Worm (Caenorhabditis elegans) whole organism, L1 larva: ENCODE measurements around the gene oac-42.

ENCODE experiments used
- C34B4.2 ChIP-seq: sonication (generic microtip); optimal IDR thresholded peaks from 2 replicates; lab custom pipeline; 2017; ENCODE audit warnings: mild to moderate bottlenecking, missing genetic modification characterization, missing compliant biosample characterization
- F16B12.6 ChIP-seq: fragments of 150-350 bp; optimal IDR thresholded peaks from 2 replicates; lab custom pipeline; 2014; ENCODE audit warnings: missing biosample characterization, missing genetic modification characterization
- Y116A8C.19 ChIP-seq: sonication (generic microtip); optimal IDR thresholded peaks from 2 replicates; lab custom pipeline; 2016; ENCODE audit warnings: missing compliant biosample characterization, missing genetic modification characterization, borderline replicate concordance
- aha-1 ChIP-seq: fragments of 150-350 bp; optimal IDR thresholded peaks from 2 replicates; lab custom pipeline; 2014; ENCODE audit warnings: missing biosample characterization, missing genetic modification characterization
- alr-1 ChIP-seq: fragments of 200-800 bp; sonication (Bioruptor generic); optimal IDR thresholded peaks from 2 replicates; lab custom pipeline; 2018; ENCODE audit warnings: borderline replicate concordance, mild to moderate bottlenecking, missing genetic modification characterization, missing compliant biosample characterization
- aly-2 ChIP-seq: fragments of 150-350 bp; optimal IDR thresholded peaks from 2 replicates; lab custom pipeline; 2014; ENCODE audit warnings: missing biosample characterization, missing genetic modification characterization
- blmp-1 ChIP-seq: fragments of 150-350 bp; optimal IDR thresholded peaks from 2 replicates; lab custom pipeline; 2014; ENCODE audit warnings: missing biosample characterization, missing genetic modification characterization
- ceh-63 ChIP-seq: fragments of 200-800 bp; sonication (Bioruptor generic); optimal IDR thresholded peaks from 2 replicates; lab custom pipeline; 2018; ENCODE audit warnings: mild to moderate bottlenecking, missing genetic modification characterization, missing compliant biosample characterization
- ceh-88 ChIP-seq: fragments of 200-800 bp; sonication (Bioruptor generic); IDR thresholded peaks from 2 replicates; pipeline ENCODE4 v1.3.6; 2022; ENCODE audit warnings: missing genetic modification characterization, missing compliant biosample characterization
- ceh-90 ChIP-seq: sonication (generic microtip); optimal IDR thresholded peaks from 2 replicates; lab custom pipeline; 2016; ENCODE audit warnings: missing genetic modification characterization, missing compliant biosample characterization
- efl-3 ChIP-seq: fragments of 200-800 bp; sonication (Bioruptor generic); optimal IDR thresholded peaks from 2 replicates; lab custom pipeline; 2018; ENCODE audit warnings: mild to moderate bottlenecking, missing genetic modification characterization, missing compliant biosample characterization
- egl-13 ChIP-seq: sonication (generic microtip); optimal IDR thresholded peaks from 2 replicates; lab custom pipeline; 2016; ENCODE audit warnings: missing genotype, missing genetic modification reagents, missing genetic modification characterization, missing compliant biosample characterization
- elt-2 ChIP-seq: sonication (generic microtip); optimal IDR thresholded peaks from 2 replicates; lab custom pipeline; 2016; ENCODE audit warnings: missing genetic modification characterization, mild to moderate bottlenecking, inconsistent platforms, missing compliant biosample characterization, missing genetic modification reagents
- ets-5 ChIP-seq: fragments of 200-800 bp; sonication (Bioruptor generic); IDR thresholded peaks from 2 replicates; pipeline ENCODE4 v1.3.6; 2022; ENCODE audit warnings: missing genetic modification characterization, missing compliant biosample characterization
- fkh-4 ChIP-seq: sonication (generic microtip); optimal IDR thresholded peaks from 2 replicates; lab custom pipeline; 2016; ENCODE audit warnings: missing compliant biosample characterization, missing genetic modification characterization, borderline replicate concordance
- fos-1 ChIP-seq: fragments of 150-350 bp; optimal IDR thresholded peaks from 2 replicates; lab custom pipeline; 2014; ENCODE audit warnings: missing biosample characterization, missing genetic modification characterization
- hpl-2 ChIP-seq: fragments of 150-350 bp; optimal IDR thresholded peaks from 2 replicates; lab custom pipeline; 2014; ENCODE audit warnings: missing biosample characterization, missing genetic modification reagents, missing genetic modification characterization
- irx-1 ChIP-seq: sonication (generic microtip); optimal IDR thresholded peaks from 2 replicates; lab custom pipeline; 2016; ENCODE audit warnings: missing genetic modification characterization, missing compliant biosample characterization
- jun-1 ChIP-seq: fragments of 150-350 bp; optimal IDR thresholded peaks from 2 replicates; lab custom pipeline; 2014; ENCODE audit warnings: missing biosample characterization, missing genetic modification reagents, missing genetic modification characterization
- lin-14 ChIP-seq: fragments of 200-800 bp; sonication (Bioruptor generic); optimal IDR thresholded peaks from 2 replicates; lab custom pipeline; 2018; ENCODE audit warnings: mild to moderate bottlenecking, missing genetic modification characterization, moderate library complexity, missing compliant biosample characterization
- lin-15B ChIP-seq: fragments of 150-350 bp; sonication (generic microtip); optimal IDR thresholded peaks from 3 replicates; lab custom pipeline; 2014; ENCODE audit warnings: missing biosample characterization, missing genetic modification characterization
- lin-35 ChIP-seq, 2 experiments: fragments of 150-350 bp; optimal IDR thresholded peaks; 2 replicates each; lab custom pipeline; 2014; ENCODE audit warnings: missing biosample characterization in 2 of 2, missing genetic modification characterization in 2 of 2, missing genetic modification reagents in 2 of 2
- mdl-1 ChIP-seq, 2 experiments: fragments of 150-350 bp; optimal IDR thresholded peaks; 2 replicates each; lab custom pipeline; 2014 to 2017; ENCODE audit warnings: missing biosample characterization in 2 of 2, missing genetic modification characterization in 2 of 2, inconsistent platforms in 1 of 2
- nhr-11 ChIP-seq: fragments of 150-350 bp; optimal IDR thresholded peaks from 2 replicates; lab custom pipeline; 2014; ENCODE audit warnings: missing biosample characterization, missing genetic modification characterization
- nhr-20 ChIP-seq: sonication (generic microtip); optimal IDR thresholded peaks from 2 replicates; lab custom pipeline; 2016; ENCODE audit warnings: mild to moderate bottlenecking, missing genetic modification characterization, missing compliant biosample characterization
- nhr-47 ChIP-seq: sonication (generic microtip); optimal IDR thresholded peaks from 2 replicates; lab custom pipeline; 2016; ENCODE audit warnings: mild to moderate bottlenecking, missing genetic modification characterization, moderate library complexity, missing compliant biosample characterization
- nhr-76 ChIP-seq: sonication (generic microtip); optimal IDR thresholded peaks from 2 replicates; lab custom pipeline; 2017; ENCODE audit warnings: missing biosample characterization, missing genetic modification characterization
- nhr-77 ChIP-seq: fragments of 150-350 bp; optimal IDR thresholded peaks from 2 replicates; lab custom pipeline; 2014; ENCODE audit warnings: missing biosample characterization, missing genetic modification characterization
- nhr-85 ChIP-seq: sonication (generic microtip); peaks from one replicate; lab custom pipeline; 2016; ENCODE audit warnings: missing genetic modification characterization, inconsistent platforms, missing compliant biosample characterization
- nhr-90 ChIP-seq: sonication (generic microtip); optimal IDR thresholded peaks from 2 replicates; lab custom pipeline; 2016; ENCODE audit warnings: mild to moderate bottlenecking, missing genetic modification characterization, missing compliant biosample characterization; ENCODE audit not compliant: poor library complexity
- pqm-1 ChIP-seq: sonication (generic microtip); optimal IDR thresholded peaks from 3 replicates; lab custom pipeline; 2017; ENCODE audit warnings: missing biosample characterization, missing genetic modification characterization
- rnt-1 ChIP-seq: sonication (generic microtip); optimal IDR thresholded peaks from 2 replicates; lab custom pipeline; 2016; ENCODE audit warnings: mild to moderate bottlenecking, missing genetic modification characterization, moderate library complexity, missing compliant biosample characterization
- skn-1 ChIP-seq: fragments of 150-350 bp; optimal IDR thresholded peaks from 2 replicates; lab custom pipeline; 2014; ENCODE audit warnings: missing biosample characterization, missing genetic modification characterization
- snpc-4 ChIP-seq: fragments of 150-350 bp; optimal IDR thresholded peaks from 2 replicates; lab custom pipeline; 2014; ENCODE audit warnings: missing biosample characterization, missing genetic modification characterization
- snu-23 ChIP-seq: sonication (generic microtip); optimal IDR thresholded peaks from 2 replicates; lab custom pipeline; 2016; ENCODE audit warnings: missing genetic modification characterization, missing compliant biosample characterization
- sup-37 ChIP-seq: fragments of 200-800 bp; sonication (Bioruptor generic); optimal IDR thresholded peaks from 2 replicates; lab custom pipeline; 2018; ENCODE audit warnings: mild to moderate bottlenecking, missing genetic modification characterization, missing compliant biosample characterization
- tlp-1 ChIP-seq: fragments of 150-350 bp; optimal IDR thresholded peaks from 2 replicates; lab custom pipeline; 2014; ENCODE audit warnings: missing biosample characterization, missing genetic modification characterization
- unc-30 ChIP-seq: sonication (generic microtip); optimal IDR thresholded peaks from 2 replicates; lab custom pipeline; 2017; ENCODE audit warnings: missing biosample characterization, missing genetic modification characterization
- unc-62 ChIP-seq: fragments of 150-350 bp; optimal IDR thresholded peaks from 2 replicates; lab custom pipeline; 2014; ENCODE audit warnings: missing biosample characterization, missing genetic modification reagents, missing genetic modification characterization
- zip-4 ChIP-seq: fragments of 200-800 bp; sonication (Bioruptor generic); optimal IDR thresholded peaks from 2 replicates; lab custom pipeline; 2018; ENCODE audit warnings: mild to moderate bottlenecking, missing genetic modification characterization, moderate library complexity, missing compliant biosample characterization
- ztf-11 ChIP-seq, 2 experiments: sonication (generic microtip); optimal IDR thresholded peaks; 2 replicates each; lab custom pipeline; 2016 to 2017; ENCODE audit warnings: missing genetic modification characterization in 2 of 2, missing biosample characterization in 1 of 2, missing compliant biosample characterization in 1 of 2
- ztf-4 ChIP-seq: fragments of 150-350 bp; optimal IDR thresholded peaks from 2 replicates; lab custom pipeline; 2014; ENCODE audit warnings: missing biosample characterization, missing genetic modification characterization

The oac-42 gene

DNA sequence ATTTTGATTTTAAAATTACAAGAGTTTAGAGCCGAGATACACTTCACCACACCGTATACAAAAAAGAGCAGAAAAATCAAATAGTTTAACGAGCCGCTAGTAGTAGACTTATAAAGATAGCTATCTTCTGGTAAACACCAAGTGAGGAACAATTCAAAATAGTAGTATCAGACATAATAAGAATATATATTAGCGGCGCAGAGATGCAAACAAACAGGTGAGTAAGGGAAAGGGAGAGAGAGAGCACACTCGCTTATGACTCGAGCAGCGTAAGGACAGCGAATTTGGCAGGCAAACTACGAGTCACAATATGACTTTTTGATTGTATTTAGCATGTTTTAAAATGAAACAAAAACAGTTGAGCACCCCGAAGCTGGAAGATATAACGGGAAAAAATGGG lies 6.7 kb upstream of the oac-42 start (continued):
- TF ChIP-seq elt-2 (peak; percentile 57), aha-1 (no peak), jun-1 (tag; lab: Kevin White, UChicago) (no peak), Y116A8C.19 (tag; lab: Kevin White, UChicago) (no peak), lin-14 (GFP tag; lab: Kevin White, UChicago) (peak; percentile 23)

DNA sequence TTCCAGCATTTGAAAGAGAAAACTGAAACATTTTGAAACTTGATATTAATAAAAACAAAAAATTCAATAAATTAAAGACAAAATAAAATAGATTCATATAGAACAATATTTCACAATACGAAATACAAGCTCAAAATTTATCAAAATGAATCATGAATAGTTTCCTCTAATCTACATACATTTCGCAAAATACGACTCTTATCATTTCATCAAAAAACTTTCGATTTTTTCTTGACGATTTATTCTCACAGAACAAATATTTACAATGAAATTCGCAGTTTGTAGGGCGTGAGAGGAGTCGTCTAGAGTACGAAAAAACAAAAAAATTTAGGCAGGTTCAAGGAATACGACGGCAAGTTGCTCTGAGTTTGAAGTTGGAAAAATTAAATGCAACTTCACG lies 5.5 kb upstream of the oac-42 start:
- TF ChIP-seq elt-2 (peak; percentile 57), unc-30 (no peak)

DNA sequence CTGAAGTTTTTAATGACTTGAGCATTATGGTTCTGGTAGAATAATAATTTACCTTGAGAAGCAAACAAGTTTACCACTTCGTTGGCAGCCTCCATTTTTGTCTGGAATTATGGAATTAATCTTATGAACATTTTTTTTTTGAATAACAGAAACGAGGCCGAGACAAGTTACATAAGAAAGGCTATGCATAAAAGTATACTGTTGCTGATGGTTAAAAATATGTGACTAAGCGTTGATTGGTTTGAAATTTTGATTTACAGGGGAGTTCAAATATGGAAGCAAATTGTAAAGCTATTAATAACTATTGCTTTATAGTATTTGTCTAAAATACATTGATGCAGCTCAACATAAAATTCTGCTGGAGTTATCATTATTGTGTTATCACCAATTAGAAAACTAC lies 4.2 kb upstream of the oac-42 start, which contains the start of gene cgt-1:
TSS of gene cgt-1 (minus strand) at position 101 of the 400 bp plus-strand sequence.
- no peak for TF ChIP-seq nhr-20
- no peak for TF ChIP-seq skn-1 (tag; lab: Kevin White, UChicago)
- peak; percentile 24 for TF ChIP-seq elt-2
- no peak for TF ChIP-seq nhr-76 (tag; lab: Kevin White, UChicago)
- no peak for TF ChIP-seq fkh-4 (tag; lab: Kevin White, UChicago)
- TF ChIP-seq alr-1 (tag; lab: Kevin White, UChicago) = no peak

DNA sequence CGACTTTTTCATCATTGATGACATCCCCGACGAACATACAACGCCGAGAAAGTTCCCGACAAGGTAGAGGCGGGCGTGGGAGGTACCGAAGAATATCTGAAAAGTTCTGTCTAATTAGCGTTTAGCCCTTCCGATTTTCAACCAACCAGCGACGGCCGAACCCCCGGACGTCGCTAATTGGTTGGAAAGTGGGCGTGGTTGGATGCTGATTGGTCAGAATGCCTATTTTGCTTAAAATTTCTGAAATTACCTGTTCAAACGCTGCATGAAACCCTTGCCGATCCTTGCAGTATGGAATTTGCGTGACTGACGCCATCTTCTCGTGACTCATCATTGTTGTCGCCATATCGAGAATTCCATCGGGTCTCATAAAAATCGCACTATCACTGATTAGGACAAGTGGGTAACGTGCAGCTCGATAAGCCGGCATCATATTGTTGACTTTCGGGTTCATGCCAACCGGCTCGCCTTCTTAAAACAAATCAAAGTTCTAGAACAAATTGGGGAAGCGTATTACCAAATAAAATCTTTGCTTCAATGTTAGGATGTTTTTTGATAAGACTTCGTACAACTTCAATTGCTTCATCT lies 3.2 kb upstream of the oac-42 start:
- TF ChIP-seq nhr-20 (peak; percentile 24), nhr-90 (tag; lab: Kevin White, UChicago) (peak; percentile 18), elt-2 (peak; percentile 87), efl-3 (GFP tag; lab: Kevin White, UChicago) (no peak), tlp-1 (tag; lab: Kevin White, UChicago) (peak; percentile 19), lin-35 (GFP tag; optimal IDR thresholded peaks at IDR 0.05; lab: Kevin White, UChicago) (peak in 1 of 2 experiments; percentile 25)

DNA sequence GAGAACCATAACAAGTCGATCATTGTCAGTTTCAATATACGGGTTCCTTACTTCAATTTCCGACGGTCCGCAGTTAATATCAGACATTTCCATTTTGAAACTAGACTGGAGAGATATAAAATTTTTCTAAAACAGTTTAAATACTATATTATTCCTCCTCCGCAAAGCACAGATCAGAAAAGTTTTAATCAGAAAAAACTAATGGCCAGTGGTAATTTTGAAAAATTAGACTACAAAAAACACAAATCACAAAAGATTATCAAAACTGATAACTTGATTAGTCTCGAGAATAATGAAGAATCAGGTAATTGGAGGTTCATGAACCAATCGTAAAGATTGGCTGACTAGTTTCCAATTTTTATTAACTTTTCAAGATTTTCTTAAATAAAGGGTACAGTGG lies 1.4 kb upstream of the oac-42 start, which contains the start of gene T06C12.9:
TSS of gene T06C12.9 (minus strand) at position 101 of the 400 bp plus-strand sequence.
- TF ChIP-seq aha-1 (no peak), nhr-85 (peak; percentile 20)
- TF ChIP-seq, all 84 proteins: peak for 1

DNA sequence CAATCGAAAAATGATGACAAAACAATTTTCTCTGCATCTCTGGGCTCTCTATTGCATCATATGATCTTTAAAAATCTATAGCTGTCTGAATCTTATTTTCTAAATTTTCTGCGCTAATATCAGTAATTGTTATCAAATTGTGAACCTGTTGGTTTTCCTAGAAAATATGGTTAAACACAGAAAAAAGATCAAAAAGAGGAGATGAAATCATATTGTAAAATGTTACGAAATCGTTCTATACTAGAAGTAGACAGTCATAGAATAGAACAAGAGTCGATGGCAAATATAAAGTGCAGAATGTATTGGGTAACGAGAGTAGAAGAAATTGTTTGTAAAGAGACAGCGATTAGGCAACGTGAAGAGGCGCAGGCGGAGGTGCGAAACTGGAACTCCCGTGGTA lies 3.9 kb downstream of the oac-42 start:
- TF ChIP-seq ceh-88 (no peak), snpc-4 (tag; lab: Kevin White, UChicago) (no peak), ets-5 (GFP tag; lab: Robert Waterston, UW) (no peak), nhr-11 (tag; lab: Kevin White, UChicago) (peak; percentile 53), blmp-1 (tag; lab: Kevin White, UChicago) (peak; percentile 31), egl-13 (no peak), skn-1 (tag; lab: Kevin White, UChicago) (peak; percentile 100), F16B12.6 (tag; lab: Kevin White, UChicago) (no peak), nhr-77 (tag; lab: Kevin White, UChicago) (peak; percentile 11), lin-15B (tag; lab: Kevin White, UChicago) (no peak), hpl-2 (GFP tag; lab: Kevin White, UChicago) (no peak), ceh-63 (GFP tag; lab: Kevin White, UChicago) (no peak), ceh-90 (tag; lab: Kevin White, UChicago) (no peak), unc-30 (no peak), Y116A8C.19 (tag; lab: Kevin White, UChicago) (no peak), ztf-11 (tag; optimal IDR thresholded peaks at IDR 0.05; lab: Kevin White, UChicago) (no peak), mdl-1 (tag; optimal IDR thresholded peaks at IDR 0.05; lab: Kevin White, UChicago) (peak in 1 of 2 experiments; percentile 20), snu-23 (peak; percentile 37), nhr-47 (peak; percentile 59), sup-37 (GFP tag; lab: Kevin White, UChicago) (no peak), C34B4.2 (tag; lab: Kevin White, UChicago) (no peak), rnt-1 (tag; lab: Kevin White, UChicago) (peak; percentile 4), fos-1 (tag; lab: Kevin White, UChicago) (peak; percentile 16), irx-1 (peak; percentile 34), zip-4 (GFP tag; lab: Kevin White, UChicago) (peak; percentile 76), efl-3 (GFP tag; lab: Kevin White, UChicago) (no peak), aly-2 (no peak), pqm-1 (tag; lab: Kevin White, UChicago) (no peak), ztf-4 (tag; lab: Kevin White, UChicago) (no peak), unc-62 (GFP tag; lab: Kevin White, UChicago) (no peak)
